Worm (Caenorhabditis elegans) whole organism, mixed stage, embryonic: ENCODE data around the gene F17H10.1.

Source experiments
- elt-1 ChIP-seq: sonication (generic microtip); optimal IDR thresholded peaks from 2 replicates; lab custom pipeline; 2017; ENCODE audit warnings: missing genetic modification characterization, mild to moderate bottlenecking, missing compliant biosample characterization, antibody characterized with exemption, moderate library complexity, borderline replicate concordance; ENCODE audit not compliant: insufficient read depth
- elt-3 ChIP-seq: fragments of 150-350 bp; optimal IDR thresholded peaks from 2 replicates; lab custom pipeline; 2014; ENCODE audit warnings: missing biosample characterization, missing genetic modification characterization
- ham-2 ChIP-seq: fragments of 200-800 bp; sonication (Bioruptor generic); optimal IDR thresholded peaks from 2 replicates; lab custom pipeline; 2018; ENCODE audit warnings: mild to moderate bottlenecking, missing genetic modification characterization, missing compliant biosample characterization
- lsy-2 ChIP-seq: fragments of 150-350 bp; optimal IDR thresholded peaks from 2 replicates; lab custom pipeline; 2014; ENCODE audit warnings: missing biosample characterization, missing genetic modification characterization
- mep-1 ChIP-seq: fragments of 150-350 bp; optimal IDR thresholded peaks from 2 replicates; lab custom pipeline; 2017; ENCODE audit warnings: missing biosample characterization, missing genetic modification reagents, missing genetic modification characterization, inconsistent platforms
- mls-2 ChIP-seq: sonication (generic microtip); optimal IDR thresholded peaks from 2 replicates; lab custom pipeline; 2016; ENCODE audit warnings: mild to moderate bottlenecking, missing genetic modification characterization, moderate library complexity, missing compliant biosample characterization
- nhr-12 ChIP-seq: fragments of 150-350 bp; optimal IDR thresholded peaks from 2 replicates; lab custom pipeline; 2014; ENCODE audit warnings: missing biosample characterization, missing genetic modification characterization
- nhr-237 ChIP-seq: fragments of 150-350 bp; optimal IDR thresholded peaks from 2 replicates; lab custom pipeline; 2014; ENCODE audit warnings: missing biosample characterization, missing genetic modification characterization
- nhr-28 ChIP-seq: fragments of 150-350 bp; optimal IDR thresholded peaks from 2 replicates; lab custom pipeline; 2014; ENCODE audit warnings: missing biosample characterization, missing genetic modification characterization
- pha-4 ChIP-seq: fragments of 150-350 bp; optimal IDR thresholded peaks from 2 replicates; lab custom pipeline; 2018; ENCODE audit warnings: missing biosample characterization, missing genetic modification reagents, missing genetic modification characterization
- snpc-4 ChIP-seq: fragments of 150-350 bp; optimal IDR thresholded peaks from 2 replicates; lab custom pipeline; 2014; ENCODE audit warnings: missing biosample characterization, missing genetic modification characterization
- sptf-1 ChIP-seq: sonication (generic microtip); optimal IDR thresholded peaks from 2 replicates; lab custom pipeline; 2017; ENCODE audit warnings: mild to moderate bottlenecking, missing genetic modification characterization, moderate library complexity, missing compliant biosample characterization
- unc-39 ChIP-seq: fragments of 150-350 bp; optimal IDR thresholded peaks from 2 replicates; lab custom pipeline; 2014; ENCODE audit warnings: missing biosample characterization, missing genetic modification characterization

DNA sequence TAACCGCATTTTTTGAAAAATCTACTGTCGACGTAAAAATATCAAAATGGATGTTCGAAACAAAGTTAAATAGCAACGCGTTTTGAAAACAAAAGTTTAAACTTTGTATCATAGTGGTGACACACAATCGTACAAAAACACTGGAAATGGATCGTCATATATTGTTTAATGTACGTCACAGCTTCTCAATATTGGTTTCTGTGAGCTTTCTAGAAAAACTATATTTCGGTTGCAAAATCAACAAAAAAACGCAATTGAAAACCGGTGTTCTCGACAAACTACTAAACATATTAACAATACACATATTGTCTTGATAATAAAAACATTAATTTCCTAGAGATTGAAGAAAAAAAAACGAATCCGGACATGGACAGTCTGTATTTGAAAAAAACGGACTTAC, 4.6 kb upstream of the F17H10.1 start, which contains the start of gene R03G8.6:
- no peak for TF ChIP-seq elt-1 (tag; lab: Kevin White, UChicago)
- no peak for TF ChIP-seq sptf-1 (tag; lab: Kevin White, UChicago)
- no peak for TF ChIP-seq mls-2 (tag; lab: Kevin White, UChicago)
- TF ChIP-seq nhr-28 (tag; lab: Kevin White, UChicago): no peak
- TF ChIP-seq lsy-2 (tag; lab: Kevin White, UChicago): no peak
- no peak for TF ChIP-seq snpc-4 (tag; lab: Kevin White, UChicago)
- TF ChIP-seq unc-39 (tag; lab: Kevin White, UChicago): no peak
- TF ChIP-seq nhr-237 (tag; lab: Kevin White, UChicago): no peak
- no peak for TF ChIP-seq mep-1 (tag; lab: Kevin White, UChicago)
- no peak for TF ChIP-seq elt-3 (tag; lab: Kevin White, UChicago)
- TF ChIP-seq pha-4: no peak
- TF ChIP-seq ham-2: no peak
- TF ChIP-seq nhr-12 (tag; lab: Kevin White, UChicago): no peak
